Worm (Caenorhabditis elegans) whole organism, midembryonic: ENCODE data around the gene Y49E10.4.
"Not testable (repeated sequence)": the region's sequence is repeated elsewhere in the genome, so short reads cannot be mapped to it uniquely, and the experiment has no call there.

Experiments used
- T22C8.4 ChIP-seq: fragments of 200-800 bp; sonication (Bioruptor generic); IDR thresholded peaks from 2 replicates; pipeline ENCODE4 v1.3.6; 2022; ENCODE audit warnings: missing genetic modification characterization, missing compliant biosample characterization
- cog-1 ChIP-seq: sonication (generic microtip); optimal IDR thresholded peaks from 2 replicates; lab custom pipeline; 2016; ENCODE audit warnings: missing genetic modification characterization, missing compliant biosample characterization
- flt-1 ChIP-seq: fragments of 200-800 bp; sonication (Bioruptor generic); IDR thresholded peaks from 2 replicates; pipeline ENCODE4 v1.3.6; 2022; ENCODE audit warnings: missing genetic modification characterization, missing compliant biosample characterization
- klf-2 ChIP-seq: fragments of 200-800 bp; sonication (Bioruptor generic); conservative IDR thresholded peaks from 2 replicates; pipeline ENCODE4 v1.3.6; 2022; ENCODE audit warnings: missing genetic modification reagents, missing genetic modification characterization, missing compliant biosample characterization
- med-1 ChIP-seq: sonication (generic microtip); optimal IDR thresholded peaks from 2 replicates; lab custom pipeline; 2017; ENCODE audit warnings: missing genetic modification characterization, mild to moderate bottlenecking, missing compliant biosample characterization, antibody characterized with exemption, missing genetic modification reagents; ENCODE audit not compliant: insufficient read depth
- ref-1 ChIP-seq: fragments of 200-800 bp; sonication (Bioruptor generic); conservative IDR thresholded peaks from 2 replicates; pipeline ENCODE4 v1.3.6; 2022; ENCODE audit warnings: missing genetic modification reagents, missing genetic modification characterization, missing compliant biosample characterization
- tab-1 ChIP-seq: fragments of 200-800 bp; sonication (Bioruptor generic); IDR thresholded peaks from 2 replicates; pipeline ENCODE4 v1.3.6; 2022; ENCODE audit warnings: missing genetic modification characterization, missing compliant biosample characterization
- ztf-23 ChIP-seq: fragments of 200-800 bp; sonication (Bioruptor generic); IDR thresholded peaks from 2 replicates; pipeline ENCODE4 v1.3.6; 2022; ENCODE audit warnings: missing genetic modification reagents, missing genetic modification characterization, missing compliant biosample characterization
- ztf-29 ChIP-seq: fragments of 200-800 bp; sonication (Bioruptor generic); IDR thresholded peaks from 2 replicates; pipeline ENCODE4 v1.3.6; 2022; ENCODE audit warnings: missing genetic modification reagents, missing genetic modification characterization, missing compliant biosample characterization

Gene Y49E10.4

ce11 chrIII:12383709-12384108 is at the start of gene Y49E10.4:
Y49E10.4 (minus strand) TSS chrIII:12383809.
- TF ChIP-seq ztf-29, ref-1, ztf-23 (GFP tag; lab: Robert Waterston, UW): not testable (repeated sequence)

ce11 chrIII:12430209-12430608 is 46.6 kb upstream of the Y49E10.4 start, which contains the start of gene Y49E10.16:
Y49E10.16 (plus strand) TSS chrIII:12430509.
- TF ChIP-seq tab-1 (GFP tag; lab: Robert Waterston, UW): no peak
- TF ChIP-seq ztf-23 (GFP tag; lab: Robert Waterston, UW): no peak
- no peak for TF ChIP-seq ref-1 (GFP tag; lab: Robert Waterston, UW)
- TF ChIP-seq ztf-29 (GFP tag; lab: Robert Waterston, UW): no peak

ce11 chrIII:12429579-12430084 is 46.0 kb upstream of the Y49E10.4 start, which contains the start of gene snr-6:
snr-6 (minus strand) TSS chrIII:12429629.
- TF ChIP-seq klf-2: no peak
- TF ChIP-seq cog-1 (tag; lab: Kevin White, UChicago): peak; percentile 38

- TF ChIP-seq T22C8.4: no peak
- no peak for TF ChIP-seq klf-2
- no peak for TF ChIP-seq ztf-23 (GFP tag; lab: Robert Waterston, UW)
- no peak for TF ChIP-seq cog-1 (tag; lab: Kevin White, UChicago)
- TF ChIP-seq med-1 (GFP tag; lab: Kevin White, UChicago): no peak
- TF ChIP-seq flt-1: no peak
- TF ChIP-seq tab-1 (GFP tag; lab: Robert Waterston, UW): no peak
- TF ChIP-seq ztf-29 (GFP tag; lab: Robert Waterston, UW): no peak
- TF ChIP-seq ref-1 (GFP tag; lab: Robert Waterston, UW): no peak
Observed at ce11 chrIII:12428799-12429351, 45.3 kb upstream of the Y49E10.4 start.

ce11 chrIII:12428264-12428627 is 44.6 kb upstream of the Y49E10.4 start:
- TF ChIP-seq cog-1 (tag; lab: Kevin White, UChicago): no peak
- TF ChIP-seq ztf-23 (GFP tag; lab: Robert Waterston, UW): no peak

ce11 chrIII:12427527-12428263 is 44.1 kb upstream of the Y49E10.4 start:
- TF ChIP-seq klf-2: no peak
- TF ChIP-seq T22C8.4: no peak
- no peak for TF ChIP-seq ref-1 (GFP tag; lab: Robert Waterston, UW)
- TF ChIP-seq med-1 (GFP tag; lab: Kevin White, UChicago): no peak
- no peak for TF ChIP-seq cog-1 (tag; lab: Kevin White, UChicago)
- no peak for TF ChIP-seq flt-1
- TF ChIP-seq ztf-29 (GFP tag; lab: Robert Waterston, UW): no peak
- TF ChIP-seq ztf-23 (GFP tag; lab: Robert Waterston, UW): no peak
- no peak for TF ChIP-seq tab-1 (GFP tag; lab: Robert Waterston, UW)

ce11 chrIII:12426558-12426957 is 42.9 kb upstream of the Y49E10.4 start, which contains the start of gene pie-1:
pie-1 (plus strand) TSS chrIII:12426893.
- TF ChIP-seq med-1 (GFP tag; lab: Kevin White, UChicago): no peak
- TF ChIP-seq tab-1 (GFP tag; lab: Robert Waterston, UW): no peak
- no peak for TF ChIP-seq klf-2
- no peak for TF ChIP-seq T22C8.4
- no peak for TF ChIP-seq flt-1
- no peak for TF ChIP-seq ztf-23 (GFP tag; lab: Robert Waterston, UW)
- TF ChIP-seq ztf-29 (GFP tag; lab: Robert Waterston, UW): no peak
- TF ChIP-seq ref-1 (GFP tag; lab: Robert Waterston, UW): no peak
- no peak for TF ChIP-seq cog-1 (tag; lab: Kevin White, UChicago)

ce11 chrIII:12425846-12426405 is 42.3 kb upstream of the Y49E10.4 start:
- TF ChIP-seq ztf-23 (GFP tag; lab: Robert Waterston, UW): no peak
- no peak for TF ChIP-seq cog-1 (tag; lab: Kevin White, UChicago)
- no peak for TF ChIP-seq ztf-29 (GFP tag; lab: Robert Waterston, UW)
- TF ChIP-seq med-1 (GFP tag; lab: Kevin White, UChicago): no peak
- no peak for TF ChIP-seq tab-1 (GFP tag; lab: Robert Waterston, UW)
- no peak for TF ChIP-seq flt-1
- no peak for TF ChIP-seq ref-1 (GFP tag; lab: Robert Waterston, UW)
- no peak for TF ChIP-seq klf-2
- no peak for TF ChIP-seq T22C8.4

ce11 chrIII:12424663-12425062 is 41.1 kb upstream of the Y49E10.4 start:
- TF ChIP-seq med-1 (GFP tag; lab: Kevin White, UChicago): no peak
- TF ChIP-seq T22C8.4: no peak
- TF ChIP-seq klf-2: no peak
- TF ChIP-seq cog-1 (tag; lab: Kevin White, UChicago): no peak

- TF ChIP-seq ref-1 (GFP tag; lab: Robert Waterston, UW) (no peak), med-1 (GFP tag; lab: Kevin White, UChicago) (no peak), flt-1 (no peak), ztf-23 (GFP tag; lab: Robert Waterston, UW) (no peak), T22C8.4 (no peak), klf-2 (no peak), cog-1 (tag; lab: Kevin White, UChicago) (no peak), tab-1 (GFP tag; lab: Robert Waterston, UW) (no peak), ztf-29 (GFP tag; lab: Robert Waterston, UW) (no peak)
Observed at ce11 chrIII:12424066-12424465, 40.5 kb upstream of the Y49E10.4 start.
